Worm (Caenorhabditis elegans) whole organism, L4 larva: ENCODE results near the gene srd-21.

Source experiments
- D1046.2 ChIP-seq: fragments of 200-800 bp; sonication (Bioruptor generic); IDR thresholded peaks from 2 replicates; pipeline ENCODE4 v1.3.6; 2022; ENCODE audit warnings: missing genetic modification characterization, missing compliant biosample characterization
- F10B5.3 ChIP-seq: sonication (generic microtip); optimal IDR thresholded peaks from 2 replicates; lab custom pipeline; 2016; ENCODE audit warnings: mild to moderate bottlenecking, missing genetic modification characterization, missing compliant biosample characterization
- F37D6.2 ChIP-seq: sonication (generic microtip); optimal IDR thresholded peaks from 2 replicates; lab custom pipeline; 2016; ENCODE audit warnings: mild to moderate bottlenecking, missing genetic modification characterization, missing compliant biosample characterization
- T20F7.1 ChIP-seq: fragments of 200-800 bp; sonication (Bioruptor generic); optimal IDR thresholded peaks from 2 replicates; lab custom pipeline; 2018; ENCODE audit warnings: mild to moderate bottlenecking, missing genetic modification characterization, missing compliant biosample characterization
- Y48G9A.11 ChIP-seq: fragments of 200-800 bp; sonication (Bioruptor generic); IDR thresholded peaks from 2 replicates; pipeline ENCODE4 v1.3.6; 2022; ENCODE audit warnings: missing genetic modification reagents, missing genetic modification characterization, missing compliant biosample characterization
- Y5F2A.4 ChIP-seq: fragments of 200-800 bp; sonication (Bioruptor generic); optimal IDR thresholded peaks from 2 replicates; lab custom pipeline; 2018; ENCODE audit warnings: mild to moderate bottlenecking, missing genetic modification characterization, missing compliant biosample characterization
- ZK337.2 ChIP-seq: fragments of 200-800 bp; sonication (Bioruptor generic); IDR thresholded peaks from 2 replicates; pipeline ENCODE4 v1.3.6; 2022; ENCODE audit warnings: missing genetic modification reagents, missing genetic modification characterization, missing compliant biosample characterization
- ZK546.5 ChIP-seq, 2 experiments: sonication (generic microtip); optimal IDR thresholded peaks; 2 replicates each; lab custom pipeline; 2017; ENCODE audit warnings: missing biosample characterization in 2 of 2, missing genetic modification characterization in 2 of 2
- ama-1 ChIP-seq: fragments of 150-350 bp; optimal IDR thresholded peaks from 2 replicates; lab custom pipeline; 2014; ENCODE audit warnings: inconsistent platforms, mixed read lengths
- ceh-82 ChIP-seq: sonication (generic microtip); optimal IDR thresholded peaks from 2 replicates; lab custom pipeline; 2017; ENCODE audit warnings: missing biosample characterization, missing genetic modification characterization
- ces-1 ChIP-seq: fragments of 150-350 bp; sonication (generic microtip); optimal IDR thresholded peaks from 4 replicates; lab custom pipeline; 2014; ENCODE audit warnings: missing biosample characterization, missing genetic modification reagents, missing genetic modification characterization
- cey-2 ChIP-seq: sonication (generic microtip); optimal IDR thresholded peaks from 3 replicates; lab custom pipeline; 2017; ENCODE audit warnings: missing genetic modification characterization, mild to moderate bottlenecking, missing compliant biosample characterization, antibody characterized with exemption, borderline replicate concordance; ENCODE audit not compliant: insufficient read depth
- daf-16 ChIP-seq, 3 experiments: sonication (generic microtip); optimal IDR thresholded peaks; 2 replicates each; lab custom pipeline; 2016 to 2017; ENCODE audit warnings: missing genetic modification characterization in 3 of 3, missing genetic modification reagents in 3 of 3, mild to moderate bottlenecking in 2 of 3, missing compliant biosample characterization in 2 of 3, missing biosample characterization in 1 of 3, moderate library complexity in 1 of 3
- daf-19 ChIP-seq: fragments of 200-800 bp; sonication (Bioruptor generic); conservative IDR thresholded peaks from 2 replicates; pipeline ENCODE4 v1.3.6; 2022; ENCODE audit warnings: missing genetic modification characterization, missing compliant biosample characterization
- dmd-6 ChIP-seq: fragments of 200-800 bp; sonication (Bioruptor generic); IDR thresholded peaks from 2 replicates; pipeline ENCODE4 v1.3.6; 2022; ENCODE audit warnings: missing genetic modification reagents, missing genetic modification characterization, missing compliant biosample characterization
- egl-27 ChIP-seq: sonication (generic microtip); optimal IDR thresholded peaks from 3 replicates; lab custom pipeline; 2017; ENCODE audit warnings: missing biosample characterization, missing genetic modification reagents, missing genetic modification characterization
- fkh-10 ChIP-seq: fragments of 150-350 bp; optimal IDR thresholded peaks from 2 replicates; lab custom pipeline; 2014; ENCODE audit warnings: missing biosample characterization, missing genetic modification reagents, missing genetic modification characterization
- fos-1 ChIP-seq: fragments of 150-350 bp; optimal IDR thresholded peaks from 2 replicates; lab custom pipeline; 2014; ENCODE audit warnings: missing biosample characterization, missing genetic modification characterization
- hlh-11 ChIP-seq: fragments of 200-800 bp; sonication (Bioruptor generic); optimal IDR thresholded peaks from 2 replicates; lab custom pipeline; 2018; ENCODE audit warnings: mild to moderate bottlenecking, missing genetic modification characterization, missing compliant biosample characterization
- jun-1 ChIP-seq: fragments of 150-350 bp; optimal IDR thresholded peaks from 2 replicates; lab custom pipeline; 2014; ENCODE audit warnings: missing biosample characterization, missing genetic modification reagents, missing genetic modification characterization
- lim-7 ChIP-seq: fragments of 200-800 bp; sonication (Bioruptor generic); IDR thresholded peaks from 2 replicates; pipeline ENCODE4 v1.3.6; 2022; ENCODE audit warnings: missing genetic modification characterization, missing compliant biosample characterization
- lin-13 ChIP-seq: fragments of 150-350 bp; optimal IDR thresholded peaks from 2 replicates; lab custom pipeline; 2014; ENCODE audit warnings: missing biosample characterization, missing genetic modification reagents, missing genetic modification characterization
- lin-15B ChIP-seq: fragments of 150-350 bp; sonication (generic microtip); optimal IDR thresholded peaks from 3 replicates; lab custom pipeline; 2014; ENCODE audit warnings: missing biosample characterization, missing genetic modification characterization
- lin-29 ChIP-seq: fragments of 200-800 bp; sonication (Bioruptor generic); IDR thresholded peaks from 2 replicates; pipeline ENCODE4 v1.3.6; 2022; ENCODE audit warnings: missing genetic modification reagents, missing genetic modification characterization, missing compliant biosample characterization
- lir-3 ChIP-seq: sonication (generic microtip); optimal IDR thresholded peaks from 2 replicates; lab custom pipeline; 2016; ENCODE audit warnings: mild to moderate bottlenecking, missing genetic modification characterization, missing compliant biosample characterization
- madf-5 ChIP-seq, 2 experiments: fragments of 200-800 bp; sonication (Bioruptor generic); IDR thresholded peaks; 2 replicates each; pipeline ENCODE4 v1.3.6; 2022; ENCODE audit warnings: missing compliant biosample characterization in 2 of 2, missing genetic modification characterization in 2 of 2
- mes-2 ChIP-seq: sonication (generic microtip); optimal IDR thresholded peaks from 2 replicates; lab custom pipeline; 2016; ENCODE audit warnings: missing genotype, mild to moderate bottlenecking, missing genetic modification characterization, missing compliant biosample characterization; ENCODE audit not compliant: poor library complexity, severe bottlenecking
- mxl-3 ChIP-seq: fragments of 200-800 bp; sonication (Bioruptor generic); optimal IDR thresholded peaks from 2 replicates; lab custom pipeline; 2018; ENCODE audit warnings: mild to moderate bottlenecking, missing genetic modification characterization, missing compliant biosample characterization
- nhr-11 ChIP-seq: fragments of 150-350 bp; optimal IDR thresholded peaks from 2 replicates; lab custom pipeline; 2014; ENCODE audit warnings: missing biosample characterization, missing genetic modification characterization
- nhr-111 ChIP-seq: fragments of 200-800 bp; sonication (Bioruptor generic); optimal IDR thresholded peaks from 2 replicates; lab custom pipeline; 2018; ENCODE audit warnings: mild to moderate bottlenecking, missing genetic modification characterization, missing compliant biosample characterization
- nhr-25 ChIP-seq: sonication (generic microtip); optimal IDR thresholded peaks from 2 replicates; lab custom pipeline; 2017; ENCODE audit warnings: missing genetic modification characterization, mild to moderate bottlenecking, missing compliant biosample characterization, antibody characterized with exemption, moderate library complexity, borderline replicate concordance; ENCODE audit not compliant: insufficient read depth
- nhr-28 ChIP-seq: fragments of 150-350 bp; optimal IDR thresholded peaks from 2 replicates; lab custom pipeline; 2014; ENCODE audit warnings: missing biosample characterization, missing genetic modification characterization
- nhr-41 ChIP-seq: fragments of 200-800 bp; sonication (Bioruptor generic); IDR thresholded peaks from 2 replicates; pipeline ENCODE4 v1.3.6; 2022; ENCODE audit warnings: missing genetic modification reagents, missing genetic modification characterization, missing compliant biosample characterization
- nhr-6 ChIP-seq: fragments of 150-350 bp; optimal IDR thresholded peaks from 2 replicates; lab custom pipeline; 2014; ENCODE audit warnings: missing biosample characterization, missing genetic modification characterization
- nhr-77 ChIP-seq: fragments of 150-350 bp; optimal IDR thresholded peaks from 2 replicates; lab custom pipeline; 2014; ENCODE audit warnings: missing biosample characterization, missing genetic modification characterization
- php-3 ChIP-seq: fragments of 200-800 bp; sonication (Bioruptor generic); IDR thresholded peaks from 2 replicates; pipeline ENCODE4 v1.3.6; 2022; ENCODE audit warnings: missing genetic modification reagents, missing genetic modification characterization, missing compliant biosample characterization
- rbr-2 ChIP-seq: sonication (generic microtip); optimal IDR thresholded peaks from 2 replicates; lab custom pipeline; 2016; ENCODE audit warnings: missing genotype, missing genetic modification characterization, missing compliant biosample characterization
- saeg-2 ChIP-seq: fragments of 200-800 bp; sonication (Bioruptor generic); IDR thresholded peaks from 2 replicates; pipeline ENCODE4 v1.3.6; 2022; ENCODE audit warnings: missing genetic modification reagents, missing genetic modification characterization, missing compliant biosample characterization
- set-16 ChIP-seq: fragments of 200-800 bp; sonication (Bioruptor generic); IDR thresholded peaks from 2 replicates; pipeline ENCODE4 v1.3.6; 2022; ENCODE audit warnings: missing genetic modification reagents, missing genetic modification characterization, missing compliant biosample characterization
- snpc-4 ChIP-seq: fragments of 150-350 bp; optimal IDR thresholded peaks from 2 replicates; lab custom pipeline; 2014; ENCODE audit warnings: missing biosample characterization, missing genetic modification characterization
- spr-3 ChIP-seq: fragments of 200-800 bp; sonication (Bioruptor generic); optimal IDR thresholded peaks from 2 replicates; lab custom pipeline; 2018; ENCODE audit warnings: mild to moderate bottlenecking, missing genetic modification characterization, missing compliant biosample characterization
- tag-97 ChIP-seq: fragments of 200-800 bp; sonication (Bioruptor generic); IDR thresholded peaks from 2 replicates; pipeline ENCODE4 v1.3.6; 2022; ENCODE audit warnings: missing genetic modification characterization, missing compliant biosample characterization
- unc-130 ChIP-seq: sonication (generic microtip); optimal IDR thresholded peaks from 2 replicates; lab custom pipeline; 2016; ENCODE audit warnings: missing genetic modification reagents, missing genetic modification characterization, missing compliant biosample characterization
- unc-62 ChIP-seq, 3 experiments: fragments of 150-350 bp in 1 of 3; sonication (generic microtip); optimal IDR thresholded peaks in 2 of 3; peaks in 1 of 3; 1 replicate in 1 of 3; 2 replicates in 2 of 3; lab custom pipeline; 2014 to 2017; ENCODE audit warnings: missing biosample characterization in 3 of 3, missing genetic modification characterization in 3 of 3, missing genetic modification reagents in 3 of 3, missing genotype in 1 of 3
- vab-7 ChIP-seq: fragments of 200-800 bp; sonication (Bioruptor generic); IDR thresholded peaks from 2 replicates; pipeline ENCODE4 v1.3.6; 2022; ENCODE audit warnings: missing genetic modification reagents, missing genetic modification characterization, missing compliant biosample characterization
- zag-1 ChIP-seq: fragments of 150-350 bp; optimal IDR thresholded peaks from 2 replicates; lab custom pipeline; 2014; ENCODE audit warnings: missing biosample characterization, missing genetic modification characterization
- zfp-2 ChIP-seq: sonication (generic microtip); optimal IDR thresholded peaks from 2 replicates; lab custom pipeline; 2016; ENCODE audit warnings: mild to moderate bottlenecking, missing genetic modification characterization, missing compliant biosample characterization
- zfp-3 ChIP-seq: fragments of 200-800 bp; sonication (Bioruptor generic); conservative IDR thresholded peaks from 2 replicates; pipeline ENCODE4 v1.3.6; 2022; ENCODE audit warnings: missing genetic modification reagents, missing genetic modification characterization, missing compliant biosample characterization
- zip-11 ChIP-seq: fragments of 200-800 bp; sonication (Bioruptor generic); IDR thresholded peaks from 2 replicates; pipeline ENCODE4 v1.3.6; 2022; ENCODE audit warnings: missing genetic modification characterization, missing compliant biosample characterization
- ztf-11 ChIP-seq: fragments of 150-350 bp; optimal IDR thresholded peaks from 2 replicates; lab custom pipeline; 2014; ENCODE audit warnings: missing biosample characterization, missing genetic modification characterization

The srd-21 gene

ce11 chrV:16595140-16595791 is 34.4 kb upstream of the srd-21 start, which contains the start of gene cpl-1:
Gene cpl-1, minus strand, starts transcription at chrV:16595346.
- no peak for TF ChIP-seq tag-97 (GFP tag; lab: Robert Waterston, UW)
- TF ChIP-seq fkh-10 (GFP tag; lab: Kevin White, UChicago): no peak
- no peak for TF ChIP-seq zfp-2 (tag; lab: Kevin White, UChicago)
- TF ChIP-seq Y48G9A.11 (GFP tag; lab: Robert Waterston, UW): no peak
- no peak for TF ChIP-seq ZK546.5 (tag; optimal IDR thresholded peaks at IDR 0.05; lab: Kevin White, UChicago)
- peak; percentile 63 for TF ChIP-seq nhr-28 (tag; lab: Kevin White, UChicago)
- TF ChIP-seq nhr-25 (tag; lab: Kevin White, UChicago): no peak
- TF ChIP-seq fos-1 (tag; lab: Kevin White, UChicago): no peak
- no peak for TF ChIP-seq ceh-82
- TF ChIP-seq php-3: peak; percentile 58; the same call in 1 of the 2 replicates
- peak; percentile 3 for TF ChIP-seq mes-2 (tag; lab: Kevin White, UChicago)
- peak; percentile 74 for TF ChIP-seq hlh-11
- no peak for TF ChIP-seq unc-130 (GFP tag; lab: Kevin White, UChicago)
- TF ChIP-seq unc-62 (GFP tag; optimal IDR thresholded peaks at IDR 0.05 in 1 of 2; lab: Kevin White, UChicago): peak in 1 of 2 experiments; percentile 73
- no peak for TF ChIP-seq unc-62 (tag; optimal IDR thresholded peaks at IDR 0.05; lab: Kevin White, UChicago)
- TF ChIP-seq egl-27: no peak
- TF ChIP-seq snpc-4 (tag; lab: Kevin White, UChicago): no peak
- no peak for TF ChIP-seq nhr-77 (tag; lab: Kevin White, UChicago)
- no peak for TF ChIP-seq saeg-2
- peak in 1 of 2 experiments; percentile 47 for TF ChIP-seq daf-16 (GFP tag; optimal IDR thresholded peaks at IDR 0.05; lab: Kevin White, UChicago)
- TF ChIP-seq daf-16 (tag; optimal IDR thresholded peaks at IDR 0.05; lab: Kevin White, UChicago): peak; percentile 89
- TF ChIP-seq cey-2 (tag; lab: Kevin White, UChicago): no peak
- TF ChIP-seq zip-11: no peak
- TF ChIP-seq lin-13: no peak
- TF ChIP-seq rbr-2 (tag; lab: Kevin White, UChicago): no peak
- TF ChIP-seq jun-1 (tag; lab: Kevin White, UChicago): no peak
- TF ChIP-seq nhr-11 (tag; lab: Kevin White, UChicago): peak; percentile 17
- TF ChIP-seq nhr-41 (GFP tag; lab: Robert Waterston, UW): no peak
- TF ChIP-seq D1046.2 (GFP tag; lab: Robert Waterston, UW): no peak
- no peak for TF ChIP-seq spr-3 (GFP tag; lab: Kevin White, UChicago)
- TF ChIP-seq set-16 (GFP tag; lab: Robert Waterston, UW): no peak
- no peak for TF ChIP-seq lin-29 (GFP tag; lab: Robert Waterston, UW)
- peak; percentile 10 for TF ChIP-seq nhr-111 (GFP tag; lab: Kevin White, UChicago)
- no peak for TF ChIP-seq F37D6.2 (tag; lab: Kevin White, UChicago)
- peak; percentile 48; the same call in 1 of the 2 replicates for TF ChIP-seq daf-19 (GFP tag; lab: Robert Waterston, UW)
- no peak for TF ChIP-seq madf-5 (GFP tag; IDR thresholded peaks at IDR 0.05; lab: Robert Waterston, UW)
- TF ChIP-seq F10B5.3 (tag; lab: Kevin White, UChicago): no peak
- TF ChIP-seq lin-15B (tag; lab: Kevin White, UChicago): no peak
- TF ChIP-seq ama-1 (lab: Kevin White, UChicago): peak; percentile 79
- TF ChIP-seq mxl-3: no peak
- no peak for TF ChIP-seq ZK337.2 (GFP tag; lab: Robert Waterston, UW)
- no peak for TF ChIP-seq lir-3 (tag; lab: Kevin White, UChicago)
- peak; percentile 5 for TF ChIP-seq T20F7.1
- TF ChIP-seq ztf-11 (tag; lab: Kevin White, UChicago): no peak
- TF ChIP-seq nhr-6: no peak
- no peak for TF ChIP-seq Y5F2A.4 (GFP tag; lab: Kevin White, UChicago)
- no peak for TF ChIP-seq zag-1 (tag; lab: Kevin White, UChicago)
- no peak for TF ChIP-seq zfp-3 (GFP tag; lab: Robert Waterston, UW)
- TF ChIP-seq vab-7 (GFP tag; lab: Robert Waterston, UW): no peak
- no peak for TF ChIP-seq lim-7 (GFP tag; lab: Robert Waterston, UW)
- TF ChIP-seq dmd-6 (GFP tag; lab: Robert Waterston, UW): peak; percentile 73
- TF ChIP-seq ces-1 (GFP tag; lab: Kevin White, UChicago): no peak
